Worm (Caenorhabditis elegans) whole organism, midembryonic: ENCODE data around the gene Y57A10C.8.

Experiments
- T22C8.4 ChIP-seq: fragments of 200-800 bp; sonication (Bioruptor generic); IDR thresholded peaks from 2 replicates; pipeline ENCODE4 v1.3.6; 2022; ENCODE audit warnings: missing genetic modification characterization, missing compliant biosample characterization
- cog-1 ChIP-seq: sonication (generic microtip); optimal IDR thresholded peaks from 2 replicates; lab custom pipeline; 2016; ENCODE audit warnings: missing genetic modification characterization, missing compliant biosample characterization
- flt-1 ChIP-seq: fragments of 200-800 bp; sonication (Bioruptor generic); IDR thresholded peaks from 2 replicates; pipeline ENCODE4 v1.3.6; 2022; ENCODE audit warnings: missing genetic modification characterization, missing compliant biosample characterization
- klf-2 ChIP-seq: fragments of 200-800 bp; sonication (Bioruptor generic); conservative IDR thresholded peaks from 2 replicates; pipeline ENCODE4 v1.3.6; 2022; ENCODE audit warnings: missing genetic modification reagents, missing genetic modification characterization, missing compliant biosample characterization
- med-1 ChIP-seq: sonication (generic microtip); optimal IDR thresholded peaks from 2 replicates; lab custom pipeline; 2017; ENCODE audit warnings: missing genetic modification characterization, mild to moderate bottlenecking, missing compliant biosample characterization, antibody characterized with exemption, missing genetic modification reagents; ENCODE audit not compliant: insufficient read depth
- tab-1 ChIP-seq: fragments of 200-800 bp; sonication (Bioruptor generic); IDR thresholded peaks from 2 replicates; pipeline ENCODE4 v1.3.6; 2022; ENCODE audit warnings: missing genetic modification characterization, missing compliant biosample characterization
- ztf-23 ChIP-seq: fragments of 200-800 bp; sonication (Bioruptor generic); IDR thresholded peaks from 2 replicates; pipeline ENCODE4 v1.3.6; 2022; ENCODE audit warnings: missing genetic modification reagents, missing genetic modification characterization, missing compliant biosample characterization
- ztf-29 ChIP-seq: fragments of 200-800 bp; sonication (Bioruptor generic); IDR thresholded peaks from 2 replicates; pipeline ENCODE4 v1.3.6; 2022; ENCODE audit warnings: missing genetic modification reagents, missing genetic modification characterization, missing compliant biosample characterization

DNA sequence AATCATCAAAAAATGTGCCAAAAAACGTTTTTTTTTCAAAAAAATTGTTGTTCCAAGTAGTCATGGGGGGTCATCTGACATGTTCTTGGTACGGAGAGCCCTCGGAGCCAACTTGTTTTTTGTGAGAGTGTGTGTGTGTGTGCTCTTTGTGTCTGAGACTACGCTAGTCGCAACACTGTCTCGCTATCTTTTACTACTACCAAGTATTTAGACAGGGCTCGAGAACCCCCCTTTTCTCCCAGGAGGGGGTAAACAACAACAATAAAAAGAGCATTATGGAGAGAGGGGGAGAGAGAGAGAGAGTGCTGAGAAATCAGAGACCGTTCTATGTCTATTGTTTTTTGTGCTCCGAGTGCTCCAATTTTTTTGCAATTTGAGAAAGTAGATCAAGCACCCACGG lies 50.9 kb downstream of the Y57A10C.8 start:
- TF ChIP-seq flt-1 = no peak
- TF ChIP-seq ztf-23 = no peak
- TF ChIP-seq ztf-29 (GFP tag; lab: Robert Waterston, UW) = no peak
- no peak for TF ChIP-seq med-1
- TF ChIP-seq cog-1 (tag; lab: Kevin White, UChicago) = no peak
- no peak for TF ChIP-seq tab-1 (GFP tag; lab: Robert Waterston, UW)
- TF ChIP-seq T22C8.4 (GFP tag; lab: Robert Waterston, UW) = no peak
- no peak for TF ChIP-seq klf-2
